Worm (Caenorhabditis elegans) whole organism, young adult: ENCODE data around the gene R02E4.2.

Experiments used
- F22D6.2 ChIP-seq: sonication (generic microtip); optimal IDR thresholded peaks from 2 replicates; lab custom pipeline; 2016; ENCODE audit warnings: mild to moderate bottlenecking, missing genetic modification characterization, missing compliant biosample characterization
- bed-2 ChIP-seq: fragments of 200-800 bp; sonication (Bioruptor generic); IDR thresholded peaks from 2 replicates; pipeline ENCODE4 v1.3.6; 2022; ENCODE audit warnings: missing genetic modification reagents, missing genetic modification characterization, missing compliant biosample characterization
- efl-1 ChIP-seq: fragments of 150-350 bp; optimal IDR thresholded peaks from 2 replicates; lab custom pipeline; 2014; ENCODE audit warnings: missing biosample characterization, missing genetic modification reagents, missing genetic modification characterization
- ets-4 ChIP-seq: fragments of 200-800 bp; sonication (Bioruptor generic); optimal IDR thresholded peaks from 2 replicates; lab custom pipeline; 2018; ENCODE audit warnings: mild to moderate bottlenecking, missing genetic modification characterization, missing compliant biosample characterization
- let-607 ChIP-seq, 2 experiments: fragments of 200-800 bp in 1 of 2; sonication (Bioruptor generic) in 1 of 2; sonication (generic microtip) in 1 of 2; optimal IDR thresholded peaks; 2 replicates each; lab custom pipeline; 2016 to 2018; ENCODE audit warnings: mild to moderate bottlenecking in 2 of 2, missing compliant biosample characterization in 2 of 2, missing genetic modification characterization in 2 of 2, moderate library complexity in 2 of 2, missing genotype in 1 of 2
- lin-35 ChIP-seq, 3 experiments: fragments of 150-350 bp in 2 of 3; sonication (generic microtip) in 1 of 3; optimal IDR thresholded peaks; 2 replicates each; lab custom pipeline; 2014 to 2018; ENCODE audit warnings: missing biosample characterization in 3 of 3, missing genetic modification characterization in 3 of 3, missing genetic modification reagents in 3 of 3
- mel-28 ChIP-seq: sonication (generic microtip); optimal IDR thresholded peaks from 2 replicates; lab custom pipeline; 2016; ENCODE audit warnings: borderline replicate concordance, mild to moderate bottlenecking, missing genetic modification characterization, missing compliant biosample characterization
- nfya-1 ChIP-seq: sonication (generic microtip); optimal IDR thresholded peaks from 2 replicates; lab custom pipeline; 2017; ENCODE audit warnings: antibody characterized with exemption, missing compliant biosample characterization, missing genetic modification characterization, borderline replicate concordance; ENCODE audit not compliant: insufficient read depth
- pha-4 ChIP-seq: fragments of 150-350 bp; sonication (generic microtip); optimal IDR thresholded peaks from 2 replicates; lab custom pipeline; 2014; ENCODE audit warnings: missing biosample characterization, missing genetic modification reagents, missing genetic modification characterization
- snpc-3.4 ChIP-seq: sonication (generic microtip); optimal IDR thresholded peaks from 2 replicates; lab custom pipeline; 2017; ENCODE audit warnings: missing genetic modification characterization, mild to moderate bottlenecking, missing compliant biosample characterization, antibody characterized with exemption, moderate library complexity, missing genotype, missing genetic modification reagents
- snpc-4 ChIP-seq, 5 experiments: fragments of 150-350 bp in 1 of 5; sonication (generic microtip) in 4 of 5; optimal IDR thresholded peaks; 2 replicates each; lab custom pipeline; 2014 to 2018; ENCODE audit warnings: missing genetic modification characterization in 5 of 5, missing biosample characterization in 3 of 5, antibody characterized with exemption in 2 of 5, mild to moderate bottlenecking in 2 of 5, missing compliant biosample characterization in 2 of 5, missing genotype in 2 of 5, moderate library complexity in 2 of 5, missing genetic modification reagents in 1 of 5
- somi-1 ChIP-seq: fragments of 200-800 bp; sonication (Bioruptor generic); optimal IDR thresholded peaks from 2 replicates; lab custom pipeline; 2018; ENCODE audit warnings: mild to moderate bottlenecking, missing genetic modification characterization, missing compliant biosample characterization
- sptf-2 ChIP-seq: fragments of 200-800 bp; sonication (Bioruptor generic); optimal IDR thresholded peaks from 2 replicates; lab custom pipeline; 2018; ENCODE audit warnings: mild to moderate bottlenecking, missing genetic modification characterization, missing compliant biosample characterization
- tlf-1 ChIP-seq: fragments of 200-800 bp; sonication (Bioruptor generic); optimal IDR thresholded peaks from 2 replicates; lab custom pipeline; 2018; ENCODE audit warnings: mild to moderate bottlenecking, missing genetic modification characterization, missing compliant biosample characterization

DNA sequence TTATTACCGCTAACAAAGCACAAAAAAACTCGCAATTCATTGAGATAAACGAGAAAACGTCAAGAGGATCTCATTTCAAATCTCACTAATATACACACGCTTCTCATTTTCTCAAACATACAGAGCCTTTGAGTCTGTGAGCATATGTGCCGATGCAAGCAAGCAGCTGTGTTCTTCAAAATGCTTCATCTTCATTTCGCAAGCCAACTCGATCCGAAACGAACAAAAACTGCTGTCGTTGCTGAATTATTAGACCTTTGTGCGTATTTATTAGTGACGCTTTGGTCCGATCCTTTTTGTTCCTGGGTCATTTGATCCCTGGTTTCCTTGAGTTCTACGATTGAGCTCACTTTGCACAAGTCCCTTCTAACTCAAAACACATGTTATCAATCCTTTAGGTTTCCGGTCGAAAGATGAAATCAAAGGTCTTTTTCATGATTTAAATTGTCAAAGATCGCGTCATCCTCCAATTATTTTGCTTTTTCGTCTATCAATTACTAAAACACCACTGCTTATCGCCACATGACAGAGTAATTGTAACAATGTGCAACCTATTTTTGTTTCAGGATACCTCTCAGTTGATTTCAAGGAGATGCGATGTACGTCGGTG, at the start of gene R02E4.2:
- TF ChIP-seq mel-28 (tag; lab: Kevin White, UChicago) (no peak), pha-4 (no peak), tlf-1 (no peak), snpc-3.4 (tag; lab: Kevin White, UChicago) (no peak), somi-1 (GFP tag; lab: Kevin White, UChicago) (no peak), efl-1 (no peak), let-607 (tag; optimal IDR thresholded peaks at IDR 0.05; lab: Kevin White, UChicago) (no peak), bed-2 (GFP tag; lab: Robert Waterston, UW) (no peak), sptf-2 (no peak), ets-4 (GFP tag; lab: Kevin White, UChicago) (no peak), lin-35 (GFP tag; optimal IDR thresholded peaks at IDR 0.05; lab: Kevin White, UChicago) (no peak), F22D6.2 (tag; lab: Kevin White, UChicago) (no peak), nfya-1 (tag; lab: Kevin White, UChicago) (no peak), snpc-4 (GFP tag; optimal IDR thresholded peaks at IDR 0.05; lab: Kevin White, UChicago) (no peak), snpc-4 (tag; optimal IDR thresholded peaks at IDR 0.05; lab: Kevin White, UChicago) (no peak)
